Fruit fly (Drosophila melanogaster) whole organism, prepupa: Measurements from ENCODE around the gene CG10365.

Experiments used
- Blimp-1 ChIP-seq: fragments of 200-800 bp; sonication (Bioruptor generic); optimal IDR thresholded peaks from 3 replicates; lab custom pipeline; 2017; ENCODE audit warnings: missing biosample characterization, missing genetic modification characterization, mild to moderate bottlenecking, moderate library complexity, missing genetic modification reagents
- CG10631 ChIP-seq: fragments of 200-800 bp; sonication (Bioruptor generic); optimal IDR thresholded peaks from 2 replicates; lab custom pipeline; 2016; ENCODE audit warnings: missing biosample characterization, missing genetic modification characterization
- CG11902 ChIP-seq: fragments of 200-800 bp; sonication (Bioruptor generic); optimal IDR thresholded peaks from 3 replicates; lab custom pipeline; 2016; ENCODE audit warnings: missing biosample characterization, missing genetic modification characterization
- CG1621 ChIP-seq: fragments of 200-800 bp; sonication (Bioruptor generic); optimal IDR thresholded peaks from 3 replicates; lab custom pipeline; 2018; ENCODE audit warnings: missing biosample characterization, mild to moderate bottlenecking, missing genetic modification characterization
- CG16779 ChIP-seq: fragments of 200-800 bp; sonication (Bioruptor generic); optimal IDR thresholded peaks from 3 replicates; lab custom pipeline; 2017; ENCODE audit warnings: missing biosample characterization, mild to moderate bottlenecking, missing genetic modification characterization
- CG3032 ChIP-seq: fragments of 200-800 bp; optimal IDR thresholded peaks from 2 replicates; lab custom pipeline; 2019; ENCODE audit warnings: missing biosample characterization, mild to moderate bottlenecking, missing genetic modification characterization, moderate library complexity
- CG31627 ChIP-seq: fragments of 200-800 bp; sonication (Bioruptor generic); optimal IDR thresholded peaks from 3 replicates; lab custom pipeline; 2016; ENCODE audit warnings: missing biosample characterization, missing genetic modification characterization
- CG34406 ChIP-seq: fragments of 200-800 bp; sonication (Bioruptor generic); optimal IDR thresholded peaks from 3 replicates; lab custom pipeline; 2016; ENCODE audit warnings: missing biosample characterization, missing genetic modification characterization
- CG3919 ChIP-seq: fragments of 200-800 bp; sonication (Bioruptor generic); optimal IDR thresholded peaks from 3 replicates; lab custom pipeline; 2016; ENCODE audit warnings: missing biosample characterization, missing genetic modification characterization
- CG4318 ChIP-seq: fragments of 200-800 bp; sonication (Bioruptor generic); optimal IDR thresholded peaks from 3 replicates; lab custom pipeline; 2017; ENCODE audit warnings: missing biosample characterization, mild to moderate bottlenecking, missing genetic modification characterization
- CG6163 ChIP-seq: fragments of 200-800 bp; sonication (Bioruptor generic); IDR thresholded peaks from 3 replicates; pipeline ENCODE4 v1.3.6; 2022; ENCODE audit warnings: missing biosample characterization, missing genetic modification characterization
- CG6276 ChIP-seq: fragments of 200-800 bp; sonication (Bioruptor generic); optimal IDR thresholded peaks from 2 replicates; lab custom pipeline; 2017; ENCODE audit warnings: missing biosample characterization, mild to moderate bottlenecking, missing genetic modification characterization
- CG6792 ChIP-seq: fragments of 200-800 bp; sonication (Bioruptor generic); optimal IDR thresholded peaks from 3 replicates; lab custom pipeline; 2016; ENCODE audit warnings: missing biosample characterization, missing genetic modification characterization
- CG6808 ChIP-seq: fragments of 200-800 bp; sonication (Bioruptor generic); optimal IDR thresholded peaks from 3 replicates; lab custom pipeline; 2017; ENCODE audit warnings: missing biosample characterization, missing genetic modification characterization, mild to moderate bottlenecking, moderate library complexity, missing genetic modification reagents
- CG7368 ChIP-seq: fragments of 200-800 bp; sonication (Bioruptor generic); optimal IDR thresholded peaks from 3 replicates; lab custom pipeline; 2016; ENCODE audit warnings: missing biosample characterization, missing genetic modification characterization
- CG8119 ChIP-seq: fragments of 200-800 bp; sonication (Bioruptor generic); IDR thresholded peaks from 3 replicates; pipeline ENCODE4 v1.3.6; 2022; ENCODE audit warnings: missing biosample characterization, missing genetic modification characterization
- CG8632 ChIP-seq: fragments of 200-800 bp; sonication (Bioruptor generic); optimal IDR thresholded peaks from 3 replicates; lab custom pipeline; 2016; ENCODE audit warnings: missing biosample characterization, missing genetic modification characterization
- CG9139 ChIP-seq: fragments of 200-800 bp; sonication (Bioruptor generic); optimal IDR thresholded peaks from 3 replicates; lab custom pipeline; 2017; ENCODE audit warnings: missing biosample characterization, mild to moderate bottlenecking, missing genetic modification characterization
- Eip75B ChIP-seq: fragments of 200-800 bp; sonication (Bioruptor generic); optimal IDR thresholded peaks from 3 replicates; lab custom pipeline; 2016; ENCODE audit warnings: missing biosample characterization, missing genetic modification characterization
- Eip78C ChIP-seq: fragments of 200-800 bp; sonication (Bioruptor generic); peaks from one replicate; lab custom pipeline; 2016; ENCODE audit warnings: missing biosample characterization, missing genetic modification characterization
- Eip93F ChIP-seq: fragments of 200-800 bp; sonication (Bioruptor generic); optimal IDR thresholded peaks from 2 replicates; lab custom pipeline; 2016; ENCODE audit warnings: missing biosample characterization, mild to moderate bottlenecking, missing genetic modification characterization
- Ets21C ChIP-seq: fragments of 200-800 bp; sonication (Bioruptor generic); optimal IDR thresholded peaks from 3 replicates; lab custom pipeline; 2016; ENCODE audit warnings: missing biosample characterization, missing genetic modification characterization
- Ets96B ChIP-seq: fragments of 200-800 bp; optimal IDR thresholded peaks from 2 replicates; lab custom pipeline; 2019; ENCODE audit warnings: missing biosample characterization, mild to moderate bottlenecking, missing genetic modification characterization, moderate library complexity
- Hr39 ChIP-seq: fragments of 200-800 bp; sonication (Bioruptor generic); optimal IDR thresholded peaks from 2 replicates; lab custom pipeline; 2016; ENCODE audit warnings: missing biosample characterization, missing genetic modification characterization
- Hr4 ChIP-seq: fragments of 200-800 bp; sonication (Bioruptor generic); optimal IDR thresholded peaks from 3 replicates; lab custom pipeline; 2016; ENCODE audit warnings: missing biosample characterization, missing genetic modification characterization
- OdsH ChIP-seq: fragments of 200-800 bp; sonication (Bioruptor generic); optimal IDR thresholded peaks from 3 replicates; lab custom pipeline; 2016; ENCODE audit warnings: missing biosample characterization, missing genetic modification characterization
- Sox14 ChIP-seq: fragments of 200-800 bp; sonication (Bioruptor generic); optimal IDR thresholded peaks from 3 replicates; lab custom pipeline; 2016; ENCODE audit warnings: missing biosample characterization, missing genetic modification characterization
- Sox15 ChIP-seq: fragments of 200-800 bp; sonication (Bioruptor generic); optimal IDR thresholded peaks from 3 replicates; lab custom pipeline; 2016; ENCODE audit warnings: missing biosample characterization, missing genetic modification characterization
- acj6 ChIP-seq: fragments of 200-800 bp; sonication (Bioruptor generic); optimal IDR thresholded peaks from 3 replicates; lab custom pipeline; 2016; ENCODE audit warnings: missing biosample characterization, missing genetic modification characterization
- dac ChIP-seq: fragments of 200-800 bp; sonication (Bioruptor generic); optimal IDR thresholded peaks from 2 replicates; lab custom pipeline; 2017; ENCODE audit warnings: missing biosample characterization, mild to moderate bottlenecking, missing genetic modification characterization
- esn ChIP-seq: fragments of 200-800 bp; sonication (Bioruptor generic); optimal IDR thresholded peaks from 2 replicates; lab custom pipeline; 2016; ENCODE audit warnings: missing biosample characterization, mild to moderate bottlenecking, missing genetic modification characterization, moderate library complexity
- fd59A ChIP-seq: fragments of 200-800 bp; sonication (Bioruptor generic); optimal IDR thresholded peaks from 2 replicates; lab custom pipeline; 2017; ENCODE audit warnings: missing biosample characterization, mild to moderate bottlenecking, missing genetic modification characterization, missing genetic modification reagents
- fd85E ChIP-seq: fragments of 200-800 bp; sonication (Bioruptor generic); optimal IDR thresholded peaks from 3 replicates; lab custom pipeline; 2016; ENCODE audit warnings: missing biosample characterization, missing genetic modification characterization
- fkh ChIP-seq: fragments of 200-800 bp; sonication (Bioruptor generic); optimal IDR thresholded peaks from 3 replicates; lab custom pipeline; 2017; ENCODE audit warnings: missing biosample characterization, mild to moderate bottlenecking, missing genetic modification characterization, moderate library complexity
- lz ChIP-seq: fragments of 200-800 bp; sonication (Bioruptor generic); optimal IDR thresholded peaks from 3 replicates; lab custom pipeline; 2016; ENCODE audit warnings: missing biosample characterization, missing genetic modification characterization
- net ChIP-seq: fragments of 200-800 bp; sonication (Bioruptor generic); optimal IDR thresholded peaks from 3 replicates; lab custom pipeline; 2016; ENCODE audit warnings: missing biosample characterization, missing genetic modification characterization
- pdm3 ChIP-seq: fragments of 200-800 bp; sonication (Bioruptor generic); optimal IDR thresholded peaks from 3 replicates; lab custom pipeline; 2016; ENCODE audit warnings: missing biosample characterization, missing genetic modification characterization
- spab ChIP-seq: fragments of 200-800 bp; sonication (Bioruptor generic); optimal IDR thresholded peaks from 2 replicates; lab custom pipeline; 2017; ENCODE audit warnings: missing biosample characterization, mild to moderate bottlenecking, missing genetic modification characterization, missing genetic modification reagents
- ss ChIP-seq, 2 experiments: fragments of 200-800 bp; sonication (Bioruptor generic); optimal IDR thresholded peaks; 2 replicates in 1 of 2; 3 replicates in 1 of 2; lab custom pipeline; 2017 to 2018; ENCODE audit warnings: mild to moderate bottlenecking in 2 of 2, missing biosample characterization in 2 of 2, missing genetic modification characterization in 2 of 2, moderate library complexity in 1 of 2
- topi ChIP-seq: fragments of 200-800 bp; sonication (Bioruptor generic); optimal IDR thresholded peaks from 3 replicates; lab custom pipeline; 2016; ENCODE audit warnings: missing biosample characterization, missing genetic modification characterization
- vri ChIP-seq: fragments of 200-800 bp; sonication (Bioruptor generic); optimal IDR thresholded peaks from 3 replicates; lab custom pipeline; 2016; ENCODE audit warnings: missing biosample characterization, mild to moderate bottlenecking, missing genetic modification characterization

CG10365 gene

dm6 chr3R:23734573-23735404 is 11.7 kb downstream of the CG10365 start (continued):
- no peak for TF ChIP-seq fd85E
- TF ChIP-seq lz (GFP tag; lab: Kevin White, UChicago): no peak
- no peak for TF ChIP-seq Ets96B (tag; lab: Kevin White, UChicago)
- peak; percentile 72 for TF ChIP-seq CG8119 (GFP tag; lab: Robert Waterston, UW)
- TF ChIP-seq CG16779 (tag; lab: Kevin White, UChicago): peak; percentile 52
- peak; percentile 69 for TF ChIP-seq Hr4 (GFP tag; lab: Kevin White, UChicago)
- no peak for TF ChIP-seq Ets21C (GFP tag; lab: Kevin White, UChicago)
- peak; percentile 38 for TF ChIP-seq net
- peak; percentile 35 for TF ChIP-seq CG34406 (GFP tag; lab: Kevin White, UChicago)
- TF ChIP-seq Eip75B (GFP tag; lab: Kevin White, UChicago): peak; percentile 37
- TF ChIP-seq Sox15 (GFP tag; lab: Kevin White, UChicago): no peak
- TF ChIP-seq CG6808 (GFP tag; lab: Kevin White, UChicago): peak; percentile 14

dm6 chr3R:23735648-23736047 is 12.5 kb downstream of the CG10365 start:
- TF ChIP-seq ss (GFP tag; optimal IDR thresholded peaks at IDR 0.05; lab: Kevin White, UChicago) (peak in 1 of 2 experiments; percentile 11), Eip93F (no peak), CG31627 (GFP tag; lab: Kevin White, UChicago) (no peak), CG4318 (GFP tag; lab: Kevin White, UChicago) (no peak), Eip78C (GFP tag; lab: Kevin White, UChicago) (peak; percentile 36), esn (GFP tag; lab: Kevin White, UChicago) (no peak), CG6163 (0 out of 3 replicates have a peak, but pooled peaks have one; percentile 10)

- peak; percentile 56 for TF ChIP-seq fkh (GFP tag; lab: Kevin White, UChicago)
- no peak for TF ChIP-seq CG8119 (GFP tag; lab: Robert Waterston, UW)
Measured at dm6 chr3R:23736365-23736764, 13.2 kb downstream of the CG10365 start.

dm6 chr3R:23737676-23738574 is 14.8 kb downstream of the CG10365 start:
- TF ChIP-seq CG8632 (GFP tag; lab: Kevin White, UChicago) (peak; percentile 41), CG11902 (GFP tag; lab: Kevin White, UChicago) (no peak), CG3032 (tag; lab: Kevin White, UChicago) (peak; percentile 4), Blimp-1 (GFP tag; lab: Kevin White, UChicago) (no peak), fd59A (GFP tag; lab: Kevin White, UChicago) (no peak), acj6 (GFP tag; lab: Kevin White, UChicago) (peak; percentile 25), Eip93F (no peak), CG34406 (GFP tag; lab: Kevin White, UChicago) (peak; percentile 50), pdm3 (GFP tag; lab: Kevin White, UChicago) (peak; percentile 16), CG8119 (GFP tag; lab: Robert Waterston, UW) (no peak), CG1621 (tag; lab: Kevin White, UChicago) (no peak), CG16779 (tag; lab: Kevin White, UChicago) (no peak), Hr4 (GFP tag; lab: Kevin White, UChicago) (peak; percentile 73), CG6276 (GFP tag; lab: Kevin White, UChicago) (peak; percentile 47), CG10631 (GFP tag; lab: Kevin White, UChicago) (peak; percentile 26), CG3919 (GFP tag; lab: Kevin White, UChicago) (peak; percentile 17), OdsH (GFP tag; lab: Kevin White, UChicago) (peak; percentile 33), fkh (GFP tag; lab: Kevin White, UChicago) (peak; percentile 72), CG9139 (GFP tag; lab: Kevin White, UChicago) (peak; percentile 1), CG6792 (GFP tag; lab: Kevin White, UChicago) (no peak), Sox14 (GFP tag; lab: Kevin White, UChicago) (peak; percentile 11), Hr39 (GFP tag; lab: Kevin White, UChicago) (no peak), topi (GFP tag; lab: Kevin White, UChicago) (no peak), spab (GFP tag; lab: Kevin White, UChicago) (peak; percentile 46), vri (no peak), dac (GFP tag; lab: Kevin White, UChicago) (peak; percentile 1), CG7368 (GFP tag; lab: Kevin White, UChicago) (no peak), CG31627 (GFP tag; lab: Kevin White, UChicago) (no peak)
